Worm (Caenorhabditis elegans) whole organism, late embryonic: ENCODE results near the gene nlp-78.

Experiments
- K02D7.2 ChIP-seq: sonication (generic microtip); optimal IDR thresholded peaks from 2 replicates; lab custom pipeline; 2017; ENCODE audit warnings: mild to moderate bottlenecking, missing genetic modification characterization, missing compliant biosample characterization
- T23F11.4 ChIP-seq: fragments of 200-800 bp; sonication (Bioruptor generic); optimal IDR thresholded peaks from 2 replicates; lab custom pipeline; 2018; ENCODE audit warnings: mild to moderate bottlenecking, missing genetic modification characterization, missing compliant biosample characterization
- Y22D7AL.16 ChIP-seq: sonication (generic microtip); optimal IDR thresholded peaks from 2 replicates; lab custom pipeline; 2016; ENCODE audit warnings: missing genetic modification characterization, missing compliant biosample characterization
- ahr-1 ChIP-seq: sonication (generic microtip); optimal IDR thresholded peaks from 2 replicates; lab custom pipeline; 2016; ENCODE audit warnings: missing genetic modification characterization, missing compliant biosample characterization
- ceh-18 ChIP-seq: sonication (generic microtip); optimal IDR thresholded peaks from 2 replicates; lab custom pipeline; 2016; ENCODE audit warnings: missing genetic modification characterization, missing compliant biosample characterization
- ceh-19 ChIP-seq: fragments of 200-800 bp; sonication (Bioruptor generic); optimal IDR thresholded peaks from 2 replicates; lab custom pipeline; 2018; ENCODE audit warnings: mild to moderate bottlenecking, missing genetic modification characterization, missing compliant biosample characterization
- ceh-24 ChIP-seq: sonication (generic microtip); optimal IDR thresholded peaks from 2 replicates; lab custom pipeline; 2016; ENCODE audit warnings: mild to moderate bottlenecking, missing genetic modification characterization, missing compliant biosample characterization
- ceh-31 ChIP-seq: sonication (generic microtip); optimal IDR thresholded peaks from 2 replicates; lab custom pipeline; 2016; ENCODE audit warnings: missing genetic modification characterization, missing compliant biosample characterization
- ceh-45 ChIP-seq: fragments of 200-800 bp; sonication (Bioruptor generic); IDR thresholded peaks from 2 replicates; pipeline ENCODE4 v1.3.6; 2022; ENCODE audit warnings: missing genetic modification reagents, missing genetic modification characterization, missing compliant biosample characterization
- ceh-6 ChIP-seq: fragments of 200-800 bp; sonication (Bioruptor generic); optimal IDR thresholded peaks from 2 replicates; lab custom pipeline; 2018; ENCODE audit warnings: mild to moderate bottlenecking, missing genetic modification characterization, missing compliant biosample characterization
- che-1 ChIP-seq: sonication (generic microtip); optimal IDR thresholded peaks from 2 replicates; lab custom pipeline; 2016; ENCODE audit warnings: mild to moderate bottlenecking, missing genetic modification characterization, missing compliant biosample characterization
- elt-2 ChIP-seq: sonication (generic microtip); optimal IDR thresholded peaks from 2 replicates; lab custom pipeline; 2016; ENCODE audit warnings: missing genetic modification reagents, missing genetic modification characterization, missing compliant biosample characterization
- elt-4 ChIP-seq: sonication (generic microtip); optimal IDR thresholded peaks from 2 replicates; lab custom pipeline; 2016; ENCODE audit warnings: missing genetic modification characterization, missing compliant biosample characterization
- ets-4 ChIP-seq: sonication (generic microtip); optimal IDR thresholded peaks from 2 replicates; lab custom pipeline; 2016; ENCODE audit warnings: missing genetic modification characterization, missing compliant biosample characterization
- eyg-1 ChIP-seq: sonication (generic microtip); optimal IDR thresholded peaks from 2 replicates; lab custom pipeline; 2016; ENCODE audit warnings: missing genotype, missing genetic modification characterization, missing compliant biosample characterization
- fax-1 ChIP-seq: sonication (generic microtip); optimal IDR thresholded peaks from 2 replicates; lab custom pipeline; 2016; ENCODE audit warnings: missing genotype, missing genetic modification characterization, missing compliant biosample characterization
- fkh-10 ChIP-seq: fragments of 150-350 bp; optimal IDR thresholded peaks from 2 replicates; lab custom pipeline; 2014; ENCODE audit warnings: missing biosample characterization, missing genetic modification reagents, missing genetic modification characterization
- gmeb-2 ChIP-seq: sonication (generic microtip); optimal IDR thresholded peaks from 2 replicates; lab custom pipeline; 2016; ENCODE audit warnings: missing genetic modification characterization, inconsistent platforms, missing compliant biosample characterization
- hlh-13 ChIP-seq: fragments of 200-800 bp; sonication (Bioruptor generic); optimal IDR thresholded peaks from 2 replicates; lab custom pipeline; 2018; ENCODE audit warnings: mild to moderate bottlenecking, missing genetic modification characterization, missing compliant biosample characterization
- hlh-15 ChIP-seq: sonication (generic microtip); optimal IDR thresholded peaks from 2 replicates; lab custom pipeline; 2016; ENCODE audit warnings: missing genetic modification characterization, missing compliant biosample characterization
- hlh-6 ChIP-seq: sonication (generic microtip); optimal IDR thresholded peaks from 2 replicates; lab custom pipeline; 2016; ENCODE audit warnings: missing genotype, missing genetic modification characterization, missing compliant biosample characterization
- hlh-8 ChIP-seq: sonication (generic microtip); optimal IDR thresholded peaks from 2 replicates; lab custom pipeline; 2016; ENCODE audit warnings: missing genotype, missing genetic modification characterization, missing compliant biosample characterization
- madf-2 ChIP-seq: sonication (generic microtip); optimal IDR thresholded peaks from 2 replicates; lab custom pipeline; 2017; ENCODE audit warnings: missing genetic modification characterization, missing compliant biosample characterization
- nfya-1 ChIP-seq: sonication (generic microtip); optimal IDR thresholded peaks from 2 replicates; lab custom pipeline; 2017; ENCODE audit warnings: missing genetic modification characterization, mild to moderate bottlenecking, missing compliant biosample characterization, antibody characterized with exemption, moderate library complexity
- nhr-232 ChIP-seq: sonication (generic microtip); optimal IDR thresholded peaks from 2 replicates; lab custom pipeline; 2016; ENCODE audit warnings: missing genetic modification characterization, missing compliant biosample characterization
- odd-2 ChIP-seq: sonication (generic microtip); optimal IDR thresholded peaks from 2 replicates; lab custom pipeline; 2017; ENCODE audit warnings: antibody characterized with exemption, mild to moderate bottlenecking, missing genetic modification characterization, missing compliant biosample characterization
- pag-3 ChIP-seq: sonication (generic microtip); optimal IDR thresholded peaks from 2 replicates; lab custom pipeline; 2016; ENCODE audit warnings: missing compliant biosample characterization, missing genetic modification characterization, borderline replicate concordance
- pat-9 ChIP-seq: fragments of 200-800 bp; sonication (Bioruptor generic); optimal IDR thresholded peaks from 2 replicates; lab custom pipeline; 2018; ENCODE audit warnings: mild to moderate bottlenecking, missing genetic modification characterization, moderate library complexity, missing compliant biosample characterization
- pha-2 ChIP-seq: sonication (generic microtip); optimal IDR thresholded peaks from 2 replicates; lab custom pipeline; 2017; ENCODE audit warnings: mild to moderate bottlenecking, missing genetic modification characterization, missing compliant biosample characterization
- pha-4 ChIP-seq: fragments of 150-350 bp; optimal IDR thresholded peaks from 2 replicates; lab custom pipeline; 2018; ENCODE audit warnings: missing biosample characterization, missing genetic modification reagents, missing genetic modification characterization
- pros-1 ChIP-seq: fragments of 150-350 bp; optimal IDR thresholded peaks from 2 replicates; lab custom pipeline; 2014; ENCODE audit warnings: missing biosample characterization, missing genetic modification reagents, missing genetic modification characterization
- ref-2 ChIP-seq: sonication (generic microtip); optimal IDR thresholded peaks from 2 replicates; lab custom pipeline; 2016; ENCODE audit warnings: missing genetic modification characterization, missing compliant biosample characterization
- rnt-1 ChIP-seq: sonication (generic microtip); optimal IDR thresholded peaks from 2 replicates; lab custom pipeline; 2016; ENCODE audit warnings: missing genetic modification characterization, missing compliant biosample characterization
- sdc-2 ChIP-seq: sonication (generic microtip); optimal IDR thresholded peaks from 2 replicates; lab custom pipeline; 2016; ENCODE audit warnings: missing genotype, missing genetic modification characterization, missing compliant biosample characterization
- sox-2 ChIP-seq: fragments of 200-800 bp; sonication (Bioruptor generic); IDR thresholded peaks from 2 replicates; pipeline ENCODE4 v1.3.6; 2022; ENCODE audit warnings: missing genetic modification reagents, missing genetic modification characterization, missing compliant biosample characterization
- sox-4 ChIP-seq: sonication (generic microtip); optimal IDR thresholded peaks from 2 replicates; lab custom pipeline; 2017; ENCODE audit warnings: mild to moderate bottlenecking, missing genetic modification characterization, inconsistent platforms, missing compliant biosample characterization
- syd-9 ChIP-seq: sonication (generic microtip); optimal IDR thresholded peaks from 2 replicates; lab custom pipeline; 2016; ENCODE audit warnings: mild to moderate bottlenecking, missing genetic modification characterization, moderate library complexity, missing compliant biosample characterization
- tbx-2 ChIP-seq: sonication (generic microtip); optimal IDR thresholded peaks from 2 replicates; lab custom pipeline; 2016; ENCODE audit warnings: missing genetic modification characterization, missing compliant biosample characterization
- tbx-7 ChIP-seq: sonication (generic microtip); optimal IDR thresholded peaks from 2 replicates; lab custom pipeline; 2016; ENCODE audit warnings: missing genotype, missing genetic modification characterization, missing compliant biosample characterization
- unc-86 ChIP-seq: sonication (generic microtip); optimal IDR thresholded peaks from 2 replicates; lab custom pipeline; 2016; ENCODE audit warnings: missing genetic modification characterization, missing compliant biosample characterization
- zip-5 ChIP-seq: sonication (generic microtip); optimal IDR thresholded peaks from 2 replicates; lab custom pipeline; 2016; ENCODE audit warnings: missing genetic modification characterization, missing compliant biosample characterization

The nlp-78 gene

ce11 chrII:9135878-9136277 lies at the start of gene nlp-78:
Gene nlp-78 (plus strand): TSS chrII:9136178.
- TF ChIP-seq syd-9: no peak
- no peak for TF ChIP-seq fkh-10
- TF ChIP-seq hlh-15 (tag; lab: Kevin White, UChicago): no peak
- no peak for TF ChIP-seq elt-2 (tag; lab: Kevin White, UChicago)
- TF ChIP-seq tbx-2 (tag; lab: Kevin White, UChicago): no peak
- TF ChIP-seq ets-4 (tag; lab: Kevin White, UChicago): no peak
- no peak for TF ChIP-seq pag-3 (tag; lab: Kevin White, UChicago)
- no peak for TF ChIP-seq hlh-8 (tag; lab: Kevin White, UChicago)
- no peak for TF ChIP-seq sox-4
- TF ChIP-seq zip-5 (tag; lab: Kevin White, UChicago): no peak
- TF ChIP-seq tbx-7 (tag; lab: Kevin White, UChicago): no peak
- TF ChIP-seq eyg-1: no peak
- TF ChIP-seq che-1 (tag; lab: Kevin White, UChicago): no peak
- no peak for TF ChIP-seq unc-86
- TF ChIP-seq nhr-232 (tag; lab: Kevin White, UChicago): no peak
- no peak for TF ChIP-seq ceh-18 (tag; lab: Kevin White, UChicago)
- TF ChIP-seq hlh-13: no peak
- no peak for TF ChIP-seq Y22D7AL.16 (tag; lab: Kevin White, UChicago)

ce11 chrII:9086308-9086707 lies 49.7 kb upstream of the nlp-78 start, which contains the start of gene hlh-3:
Gene hlh-3 (plus strand): TSS chrII:9086608.
- TF ChIP-seq elt-4: no peak
- no peak for TF ChIP-seq eyg-1
- no peak for TF ChIP-seq ahr-1
- TF ChIP-seq ceh-19 (GFP tag; lab: Kevin White, UChicago): no peak
- TF ChIP-seq fax-1 (tag; lab: Kevin White, UChicago): no peak
- TF ChIP-seq T23F11.4: no peak
- TF ChIP-seq ceh-18 (tag; lab: Kevin White, UChicago): no peak
- TF ChIP-seq fkh-10: no peak
- no peak for TF ChIP-seq pha-2 (tag; lab: Kevin White, UChicago)
- TF ChIP-seq nfya-1 (tag; lab: Kevin White, UChicago): no peak
- TF ChIP-seq sox-2 (GFP tag; lab: Robert Waterston, UW): no peak
- no peak for TF ChIP-seq pha-4 (tag; lab: Kevin White, UChicago)
- no peak for TF ChIP-seq hlh-6
- TF ChIP-seq odd-2 (tag; lab: Kevin White, UChicago): no peak
- TF ChIP-seq syd-9: no peak
- no peak for TF ChIP-seq ceh-45 (GFP tag; lab: Robert Waterston, UW)
- TF ChIP-seq ceh-31: no peak

- no peak for TF ChIP-seq pros-1 (tag; lab: Kevin White, UChicago)
- TF ChIP-seq elt-2 (tag; lab: Kevin White, UChicago): peak; percentile 42
These were observed 43.1 kb upstream of the nlp-78 start for ce11 chrII:9092910-9093309.

ce11 chrII:9093584-9093983 lies 42.4 kb upstream of the nlp-78 start, which contains the start of gene C07H4.1:
Gene C07H4.1 (minus strand): TSS chrII:9093684.
- TF ChIP-seq hlh-15 (tag; lab: Kevin White, UChicago) (no peak), pat-9 (no peak), pha-2 (tag; lab: Kevin White, UChicago) (no peak), madf-2 (no peak), eyg-1 (no peak), zip-5 (tag; lab: Kevin White, UChicago) (no peak), sox-2 (GFP tag; lab: Robert Waterston, UW) (no peak), gmeb-2 (tag; lab: Kevin White, UChicago) (no peak), sdc-2 (tag; lab: Kevin White, UChicago) (no peak), Y22D7AL.16 (tag; lab: Kevin White, UChicago) (no peak), ceh-6 (no peak), rnt-1 (tag; lab: Kevin White, UChicago) (no peak), ets-4 (tag; lab: Kevin White, UChicago) (no peak), ceh-24 (no peak), ref-2 (tag; lab: Kevin White, UChicago) (no peak), K02D7.2 (no peak)
